Worm (Caenorhabditis elegans) whole organism, late embryonic: ENCODE data around the gene R03G8.6.

Experiments
- F13H6.1 ChIP-seq: sonication (generic microtip); optimal IDR thresholded peaks from 2 replicates; lab custom pipeline; 2016; ENCODE audit warnings: missing genetic modification characterization, missing compliant biosample characterization
- Y22D7AL.16 ChIP-seq: sonication (generic microtip); optimal IDR thresholded peaks from 2 replicates; lab custom pipeline; 2016; ENCODE audit warnings: missing genetic modification characterization, missing compliant biosample characterization
- ama-1 ChIP-seq: fragments of 150-350 bp; optimal IDR thresholded peaks from 2 replicates; lab custom pipeline; 2014
- ceh-14 ChIP-seq: sonication (generic microtip); optimal IDR thresholded peaks from 2 replicates; lab custom pipeline; 2016; ENCODE audit warnings: missing genotype, missing genetic modification characterization, missing compliant biosample characterization
- ceh-2 ChIP-seq: sonication (generic microtip); optimal IDR thresholded peaks from 2 replicates; lab custom pipeline; 2016; ENCODE audit warnings: missing genotype, missing genetic modification characterization, missing compliant biosample characterization
- ceh-9 ChIP-seq: sonication (generic microtip); optimal IDR thresholded peaks from 2 replicates; lab custom pipeline; 2016; ENCODE audit warnings: mild to moderate bottlenecking, missing genetic modification characterization, inconsistent platforms, missing compliant biosample characterization
- lin-11 ChIP-seq: fragments of 200-800 bp; sonication (Bioruptor generic); optimal IDR thresholded peaks from 2 replicates; lab custom pipeline; 2018; ENCODE audit warnings: mild to moderate bottlenecking, missing genetic modification characterization, missing compliant biosample characterization
- mec-3 ChIP-seq: sonication (generic microtip); optimal IDR thresholded peaks from 2 replicates; lab custom pipeline; 2016; ENCODE audit warnings: borderline replicate concordance, missing genetic modification characterization, missing compliant biosample characterization
- nfya-1 ChIP-seq: sonication (generic microtip); optimal IDR thresholded peaks from 2 replicates; lab custom pipeline; 2017; ENCODE audit warnings: missing genetic modification characterization, mild to moderate bottlenecking, missing compliant biosample characterization, antibody characterized with exemption, moderate library complexity
- pqm-1 ChIP-seq: sonication (generic microtip); optimal IDR thresholded peaks from 2 replicates; lab custom pipeline; 2016; ENCODE audit warnings: missing genetic modification characterization, missing compliant biosample characterization
- ref-2 ChIP-seq: sonication (generic microtip); optimal IDR thresholded peaks from 2 replicates; lab custom pipeline; 2016; ENCODE audit warnings: missing genetic modification characterization, missing compliant biosample characterization
- syd-9 ChIP-seq: sonication (generic microtip); optimal IDR thresholded peaks from 2 replicates; lab custom pipeline; 2016; ENCODE audit warnings: mild to moderate bottlenecking, missing genetic modification characterization, moderate library complexity, missing compliant biosample characterization
- unc-42 ChIP-seq: sonication (generic microtip); optimal IDR thresholded peaks from 2 replicates; lab custom pipeline; 2016; ENCODE audit warnings: missing genotype, missing genetic modification characterization, missing compliant biosample characterization
- unc-55 ChIP-seq: sonication (generic microtip); optimal IDR thresholded peaks from 2 replicates; lab custom pipeline; 2017; ENCODE audit warnings: missing biosample characterization, missing genetic modification reagents, missing genetic modification characterization

DNA sequence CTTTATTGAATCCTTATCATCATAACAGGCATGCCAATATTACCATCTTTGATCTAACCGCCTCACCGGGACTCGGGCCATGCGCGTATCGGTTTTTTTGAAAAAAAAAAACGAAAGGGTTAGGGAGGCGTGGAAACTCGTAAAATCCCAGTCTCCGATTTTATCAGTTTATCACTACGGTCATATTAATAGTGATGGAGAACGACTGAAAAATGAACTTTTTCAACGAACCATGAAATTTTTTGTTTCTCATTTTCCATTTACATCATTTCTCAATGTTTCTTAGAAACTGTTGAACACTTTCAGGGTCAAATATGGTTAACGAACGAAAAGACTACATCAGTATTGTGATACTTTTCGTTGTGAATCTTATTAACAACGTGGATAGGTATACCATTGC is 29.6 kb upstream of the R03G8.6 start, which contains the start of gene spin-3:
- no peak for TF ChIP-seq unc-55
- TF ChIP-seq F13H6.1 (tag; lab: Kevin White, UChicago), result no peak
- no peak for TF ChIP-seq Y22D7AL.16 (tag; lab: Kevin White, UChicago)
- no peak for TF ChIP-seq mec-3 (tag; lab: Kevin White, UChicago)
- no peak for TF ChIP-seq lin-11 (tag; lab: Kevin White, UChicago)
- TF ChIP-seq ceh-14 (tag; lab: Kevin White, UChicago), result no peak
- no peak for TF ChIP-seq nfya-1 (tag; lab: Kevin White, UChicago)
- no peak for TF ChIP-seq unc-42 (tag; lab: Kevin White, UChicago)
- TF ChIP-seq syd-9 (tag; lab: Kevin White, UChicago), result no peak
- TF ChIP-seq pqm-1 (tag; lab: Kevin White, UChicago), result no peak
- TF ChIP-seq ceh-2 (tag; lab: Kevin White, UChicago), result no peak
- no peak for TF ChIP-seq ama-1 (lab: Kevin White, UChicago)
- TF ChIP-seq ref-2 (tag; lab: Kevin White, UChicago), result no peak
- no peak for TF ChIP-seq ceh-9
